Worm (Caenorhabditis elegans): ENCODE results near the gene ceh-30.

DNA sequence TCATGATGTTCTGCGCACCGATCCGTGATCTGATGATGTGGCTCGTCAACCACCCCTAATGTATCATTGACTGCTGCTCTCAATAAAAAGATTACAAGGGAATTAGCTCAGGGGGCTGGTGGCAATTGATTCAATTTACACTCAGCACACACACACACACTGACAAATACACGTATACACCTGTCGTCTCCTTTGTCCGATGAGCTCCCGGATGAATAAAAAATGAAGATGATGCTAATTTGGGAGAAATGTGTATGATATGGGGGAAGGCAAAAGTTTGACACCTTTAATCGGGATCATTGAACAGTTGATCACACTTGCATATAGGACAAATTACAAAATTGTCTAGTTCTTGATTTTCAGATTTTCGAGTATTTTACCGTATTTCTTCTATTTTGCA, 3.7 kb downstream of the ceh-30 start:
- TF ChIP-seq klf-2 (GFP tag; conservative IDR thresholded peaks at IDR 0.05), result no peak
- no peak for TF ChIP-seq tab-1 (GFP tag; IDR thresholded peaks at IDR 0.05)
- no peak for TF ChIP-seq ztf-23 (GFP tag; IDR thresholded peaks at IDR 0.05)
- TF ChIP-seq cog-1 (tag; optimal IDR thresholded peaks at IDR 0.05), result no peak
- no peak for TF ChIP-seq ztf-29 (GFP tag; IDR thresholded peaks at IDR 0.05)

All from whole organism, midembryonic.